Fruit fly (Drosophila melanogaster) whole organism, embryonic: ENCODE measurements around the gene CG7231.

ENCODE experiments used
- Asciz ChIP-seq: fragments of 200-800 bp; sonication (Bioruptor generic); optimal IDR thresholded peaks from 2 replicates; lab custom pipeline; 2017; ENCODE audit warnings: missing biosample characterization, mild to moderate bottlenecking, missing genetic modification characterization, missing genetic modification reagents
- Atf6 ChIP-seq: fragments of 200-800 bp; sonication (Bioruptor generic); IDR thresholded peaks from 2 replicates; pipeline ENCODE4 v1.3.6; 2022; ENCODE audit warnings: missing biosample characterization, missing genetic modification characterization
- Awh ChIP-seq: fragments of 200-800 bp; sonication (Bioruptor generic); IDR thresholded peaks from 2 replicates; pipeline ENCODE4, ENCODE4 v1.3.6; 2022; ENCODE audit warnings: missing biosample characterization, missing genetic modification characterization
- CG1024 ChIP-seq: fragments of 200-800 bp; sonication (Bioruptor generic); IDR thresholded peaks from 2 replicates; pipeline ENCODE4 v1.3.6; 2022; ENCODE audit warnings: missing biosample characterization, missing genetic modification characterization
- CG11247 ChIP-seq: fragments of 200-800 bp; sonication (Bioruptor generic); IDR thresholded peaks from 2 replicates; pipeline ENCODE4 v1.3.6; 2022; ENCODE audit warnings: missing biosample characterization, missing genetic modification characterization
- CG12659 ChIP-seq: fragments of 200-800 bp; sonication (Bioruptor generic); optimal IDR thresholded peaks from 3 replicates; lab custom pipeline; 2017; ENCODE audit warnings: mild to moderate bottlenecking, missing biosample characterization, missing genetic modification reagents, missing genetic modification characterization
- CG13424 ChIP-seq: fragments of 200-800 bp; sonication (Bioruptor generic); optimal IDR thresholded peaks from 2 replicates; lab custom pipeline; 2019; ENCODE audit warnings: missing biosample characterization, mild to moderate bottlenecking, missing genetic modification characterization, moderate library complexity
- CG13775 ChIP-seq: fragments of 200-800 bp; sonication (Bioruptor generic); optimal IDR thresholded peaks from 3 replicates; lab custom pipeline; 2017; ENCODE audit warnings: missing biosample characterization, mild to moderate bottlenecking, missing genetic modification characterization
- CG13894 ChIP-seq: fragments of 200-800 bp; sonication (Bioruptor generic); optimal IDR thresholded peaks from 3 replicates; lab custom pipeline; 2018; ENCODE audit warnings: missing biosample characterization, mild to moderate bottlenecking, missing genetic modification characterization, moderate library complexity
- CG15073 ChIP-seq: fragments of 200-800 bp; sonication (Bioruptor generic); optimal IDR thresholded peaks from 2 replicates; lab custom pipeline; 2016; ENCODE audit warnings: missing biosample characterization, missing genetic modification characterization
- CG18619 ChIP-seq: fragments of 200-800 bp; sonication (Bioruptor generic); optimal IDR thresholded peaks from 3 replicates; lab custom pipeline; 2017; ENCODE audit warnings: missing biosample characterization, mild to moderate bottlenecking, missing genetic modification characterization
- CG2120 ChIP-seq: fragments of 200-800 bp; sonication (Bioruptor generic); optimal IDR thresholded peaks from 3 replicates; lab custom pipeline; 2016; ENCODE audit warnings: missing biosample characterization, missing genetic modification characterization
- CG2712 ChIP-seq: fragments of 200-800 bp; optimal IDR thresholded peaks from 3 replicates; lab custom pipeline; 2019; ENCODE audit warnings: missing biosample characterization, mild to moderate bottlenecking, missing genetic modification characterization, moderate library complexity
- CG3281 ChIP-seq: fragments of 200-800 bp; sonication (Bioruptor generic); optimal IDR thresholded peaks from 3 replicates; lab custom pipeline; 2017; ENCODE audit warnings: missing biosample characterization, mild to moderate bottlenecking, missing genetic modification characterization
- CG3847 ChIP-seq: fragments of 200-800 bp; sonication (Bioruptor generic); IDR thresholded peaks from 2 replicates; pipeline ENCODE4 v1.3.6; 2022; ENCODE audit warnings: missing biosample characterization, missing genetic modification characterization
- CG4854 ChIP-seq: fragments of 200-800 bp; sonication (Bioruptor generic); optimal IDR thresholded peaks from 2 replicates; lab custom pipeline; 2016; ENCODE audit warnings: missing biosample characterization, missing genetic modification characterization, inconsistent platforms
- CG5953 ChIP-seq: fragments of 200-800 bp; sonication (Bioruptor generic); IDR thresholded peaks from 2 replicates; pipeline ENCODE4 v1.3.6; 2022; ENCODE audit warnings: missing biosample characterization, missing genetic modification characterization
- CG6272 ChIP-seq: fragments of 200-800 bp; sonication (Bioruptor generic); IDR thresholded peaks from 2 replicates; pipeline ENCODE4 v1.3.6; 2022; ENCODE audit warnings: missing biosample characterization, missing genetic modification characterization
- CG6765 ChIP-seq: fragments of 200-800 bp; sonication (Bioruptor generic); optimal IDR thresholded peaks from 3 replicates; lab custom pipeline; 2017; ENCODE audit warnings: missing biosample characterization, mild to moderate bottlenecking, missing genetic modification characterization
- CG7357 ChIP-seq: fragments of 200-800 bp; sonication (Bioruptor generic); IDR thresholded peaks from 3 replicates; pipeline ENCODE4 v1.3.6; 2022; ENCODE audit warnings: missing biosample characterization, missing genetic modification characterization
- Camta ChIP-seq: fragments of 200-800 bp; sonication (Bioruptor generic); optimal IDR thresholded peaks from 2 replicates; lab custom pipeline; 2016; ENCODE audit warnings: missing biosample characterization, missing genetic modification characterization
- Dbx ChIP-seq: fragments of 200-800 bp; sonication (Bioruptor generic); IDR thresholded peaks from 3 replicates; pipeline ENCODE4 v1.3.6; 2022; ENCODE audit warnings: missing biosample characterization, missing genetic modification characterization
- Deaf1 ChIP-seq: fragments of 200-800 bp; optimal IDR thresholded peaks from 3 replicates; lab custom pipeline; 2019; ENCODE audit warnings: missing biosample characterization, mild to moderate bottlenecking, missing genetic modification characterization, moderate library complexity
- Hand ChIP-seq: fragments of 200-800 bp; sonication (Bioruptor generic); optimal IDR thresholded peaks from 2 replicates; lab custom pipeline; 2017; ENCODE audit warnings: mild to moderate bottlenecking, missing biosample characterization, missing genetic modification reagents, missing genetic modification characterization
- Hey ChIP-seq: fragments of 200-800 bp; sonication (Bioruptor generic); optimal IDR thresholded peaks from 3 replicates; lab custom pipeline; 2018; ENCODE audit warnings: missing biosample characterization, mild to moderate bottlenecking, missing genetic modification characterization
- Lim3 ChIP-seq: fragments of 200-800 bp; sonication (Bioruptor generic); IDR thresholded peaks from 2 replicates; pipeline ENCODE4 v1.3.6; 2022; ENCODE audit warnings: missing biosample characterization, missing genetic modification characterization
- Nf-YC ChIP-seq: fragments of 200-800 bp; optimal IDR thresholded peaks from 3 replicates; lab custom pipeline; 2019; ENCODE audit warnings: missing biosample characterization, mild to moderate bottlenecking, missing genetic modification characterization, moderate library complexity
- NfI ChIP-seq: fragments of 200-800 bp; sonication (Bioruptor generic); optimal IDR thresholded peaks from 3 replicates; lab custom pipeline; 2018; ENCODE audit warnings: missing biosample characterization, mild to moderate bottlenecking, missing genetic modification characterization, moderate library complexity
- Rx ChIP-seq: fragments of 200-800 bp; sonication (Bioruptor generic); IDR thresholded peaks from 2 replicates; pipeline ENCODE4 v1.3.6; 2022; ENCODE audit warnings: missing biosample characterization, missing genetic modification characterization
- br ChIP-seq: fragments of >200 bp; optimal IDR thresholded peaks from 2 replicates; lab custom pipeline; 2017
- bsh ChIP-seq, 2 experiments: fragments of 200-800 bp; sonication (Bioruptor generic); optimal IDR thresholded peaks; 2 replicates each; lab custom pipeline; 2017 to 2018; ENCODE audit warnings: mild to moderate bottlenecking in 2 of 2, missing biosample characterization in 2 of 2, missing genetic modification characterization in 2 of 2, moderate library complexity in 1 of 2
- cwo ChIP-seq: fragments of 200-800 bp; sonication (Bioruptor generic); optimal IDR thresholded peaks from 3 replicates; lab custom pipeline; 2017; ENCODE audit warnings: missing biosample characterization, missing genetic modification characterization, mild to moderate bottlenecking, moderate library complexity, missing genetic modification reagents
- dmrt99B ChIP-seq: fragments of 200-800 bp; sonication (Bioruptor generic); optimal IDR thresholded peaks from 2 replicates; lab custom pipeline; 2018; ENCODE audit warnings: missing biosample characterization, mild to moderate bottlenecking, missing genetic modification characterization, moderate library complexity
- eyg ChIP-seq: fragments of 200-800 bp; sonication (Bioruptor generic); optimal IDR thresholded peaks from 3 replicates; lab custom pipeline; 2016; ENCODE audit warnings: missing biosample characterization, missing genetic modification characterization
- ftz-f1 ChIP-seq: fragments of 200-800 bp; sonication (Bioruptor generic); optimal IDR thresholded peaks from 2 replicates; lab custom pipeline; 2016; ENCODE audit warnings: missing biosample characterization, missing genetic modification characterization
- jing ChIP-seq: fragments of 200-800 bp; sonication (Bioruptor generic); optimal IDR thresholded peaks from 2 replicates; lab custom pipeline; 2018; ENCODE audit warnings: missing biosample characterization, mild to moderate bottlenecking, missing genetic modification characterization
- kah ChIP-seq: fragments of 200-800 bp; sonication (Bioruptor generic); optimal IDR thresholded peaks from 2 replicates; lab custom pipeline; 2018; ENCODE audit warnings: missing biosample characterization, mild to moderate bottlenecking, missing genetic modification characterization
- kni ChIP-seq: fragments of 200-800 bp; sonication (Bioruptor generic); optimal IDR thresholded peaks from 3 replicates; lab custom pipeline; 2017; ENCODE audit warnings: mild to moderate bottlenecking, missing biosample characterization, missing genetic modification reagents, missing genetic modification characterization
- mam ChIP-seq: fragments of 200-800 bp; sonication (Bioruptor generic); optimal IDR thresholded peaks from 3 replicates; lab custom pipeline; 2016; ENCODE audit warnings: missing biosample characterization, missing genetic modification characterization
- nerfin-1 ChIP-seq: fragments of 200-800 bp; sonication (Bioruptor generic); optimal IDR thresholded peaks from 3 replicates; lab custom pipeline; 2019; ENCODE audit warnings: missing biosample characterization, mild to moderate bottlenecking, missing genetic modification characterization, moderate library complexity
- nom ChIP-seq: fragments of 200-800 bp; sonication (Bioruptor generic); optimal IDR thresholded peaks from 2 replicates; lab custom pipeline; 2017; ENCODE audit warnings: missing biosample characterization, missing genetic modification characterization, mild to moderate bottlenecking, moderate library complexity, missing genetic modification reagents
- pb ChIP-seq: fragments of 200-800 bp; sonication (Bioruptor generic); optimal IDR thresholded peaks from 3 replicates; lab custom pipeline; 2016; ENCODE audit warnings: missing biosample characterization, missing genetic modification characterization
- sug ChIP-seq: fragments of 200-800 bp; optimal IDR thresholded peaks from 2 replicates; lab custom pipeline; 2019; ENCODE audit warnings: missing biosample characterization, mild to moderate bottlenecking, missing genetic modification characterization, moderate library complexity
- trem ChIP-seq: fragments of 200-800 bp; optimal IDR thresholded peaks from 3 replicates; lab custom pipeline; 2019; ENCODE audit warnings: missing biosample characterization, mild to moderate bottlenecking, missing genetic modification characterization, moderate library complexity
- unpg ChIP-seq: fragments of 200-800 bp; sonication (Bioruptor generic); optimal IDR thresholded peaks from 3 replicates; lab custom pipeline; 2018; ENCODE audit warnings: missing biosample characterization, mild to moderate bottlenecking, missing genetic modification characterization, moderate library complexity
- vfl ChIP-seq: fragments of 200-800 bp; sonication (Bioruptor generic); optimal IDR thresholded peaks from 2 replicates; lab custom pipeline; 2016; ENCODE audit warnings: missing biosample characterization, missing genetic modification characterization
- wek ChIP-seq: fragments of 200-800 bp; sonication (Bioruptor generic); optimal IDR thresholded peaks from 3 replicates; lab custom pipeline; 2018; ENCODE audit warnings: missing biosample characterization, mild to moderate bottlenecking, missing genetic modification characterization, moderate library complexity
- zen2 ChIP-seq: fragments of 200-800 bp; sonication (Bioruptor generic); IDR thresholded peaks from 3 replicates; pipeline ENCODE4 v1.3.6; 2022; ENCODE audit warnings: missing biosample characterization, missing genetic modification characterization; ENCODE audit not compliant: partially characterized antibody

CG7231 gene

dm6 chr2L:7940459-7941343 lies 43.0 kb upstream of the CG7231 start (continued):
- TF ChIP-seq bsh (GFP tag; optimal IDR thresholded peaks at IDR 0.05; lab: Kevin White, UChicago) (peak in 1 of 2 experiments; percentile 2), CG1024 (GFP tag; lab: Robert Waterston, UW) (no peak), Nf-YC (tag; lab: Kevin White, UChicago) (peak; percentile 49), NfI (peak; percentile 29), cwo (GFP tag; lab: Kevin White, UChicago) (peak; percentile 29), Awh (0 out of 2 replicates have a peak, but pooled peaks have one; percentile 36), CG6272 (GFP tag; lab: Robert Waterston, UW) (no peak), ftz-f1 (GFP tag; lab: Kevin White, UChicago) (no peak), CG12659 (GFP tag; lab: Kevin White, UChicago) (peak; percentile 14), CG5953 (GFP tag; lab: Robert Waterston, UW) (no peak; the same call in 1 of the 2 replicates), Atf6 (GFP tag; lab: Robert Waterston, UW) (no peak), Camta (GFP tag; lab: Kevin White, UChicago) (no peak), Hand (GFP tag; lab: Kevin White, UChicago) (peak; percentile 54), wek (GFP tag; lab: Kevin White, UChicago) (peak; percentile 60), sug (tag; lab: Kevin White, UChicago) (peak; percentile 47), Lim3 (no peak), CG18619 (GFP tag; lab: Kevin White, UChicago) (peak; percentile 10), Hey (tag; lab: Kevin White, UChicago) (peak; percentile 47), zen2 (GFP tag; lab: Robert Waterston, UW) (no peak), vfl (GFP tag; lab: Kevin White, UChicago) (no peak), CG11247 (GFP tag; lab: Robert Waterston, UW) (no peak), nom (peak; percentile 23), unpg (GFP tag; lab: Kevin White, UChicago) (peak; percentile 12), CG13894 (tag; lab: Kevin White, UChicago) (peak; percentile 75), mam (GFP tag; lab: Kevin White, UChicago) (no peak), CG3281 (GFP tag; lab: Kevin White, UChicago) (peak; percentile 55), kni (GFP tag; lab: Kevin White, UChicago) (peak; percentile 58), pb (GFP tag; lab: Kevin White, UChicago) (peak; percentile 37), Deaf1 (tag; lab: Kevin White, UChicago) (peak; percentile 34), CG2120 (GFP tag; lab: Kevin White, UChicago) (no peak), eyg (peak; percentile 1), trem (tag; lab: Kevin White, UChicago) (no peak), CG6765 (peak; percentile 83), Asciz (GFP tag; lab: Kevin White, UChicago) (peak; percentile 38), jing (GFP tag; lab: Kevin White, UChicago) (no peak), CG7357 (GFP tag; lab: Robert Waterston, UW) (no peak), CG4854 (no peak), CG15073 (no peak), nerfin-1 (tag; lab: Kevin White, UChicago) (peak; percentile 49), br (no peak), CG3847 (0 out of 2 replicates have a peak, but pooled peaks have one; percentile 32), Dbx (GFP tag; lab: Robert Waterston, UW) (no peak; the same call in 2 of the 3 replicates), CG13424 (tag; lab: Kevin White, UChicago) (no peak), CG2712 (tag; lab: Kevin White, UChicago) (peak; percentile 6), Rx (GFP tag; lab: Robert Waterston, UW) (0 out of 2 replicates have a peak, but pooled peaks have one; percentile 8), dmrt99B (tag; lab: Kevin White, UChicago) (peak; percentile 45), CG13775 (GFP tag; lab: Kevin White, UChicago) (no peak), kah (GFP tag; lab: Kevin White, UChicago) (peak; percentile 37)
